Worm (Caenorhabditis elegans): ENCODE measurements around the gene fbxa-196.

Gene fbxa-196

DNA sequence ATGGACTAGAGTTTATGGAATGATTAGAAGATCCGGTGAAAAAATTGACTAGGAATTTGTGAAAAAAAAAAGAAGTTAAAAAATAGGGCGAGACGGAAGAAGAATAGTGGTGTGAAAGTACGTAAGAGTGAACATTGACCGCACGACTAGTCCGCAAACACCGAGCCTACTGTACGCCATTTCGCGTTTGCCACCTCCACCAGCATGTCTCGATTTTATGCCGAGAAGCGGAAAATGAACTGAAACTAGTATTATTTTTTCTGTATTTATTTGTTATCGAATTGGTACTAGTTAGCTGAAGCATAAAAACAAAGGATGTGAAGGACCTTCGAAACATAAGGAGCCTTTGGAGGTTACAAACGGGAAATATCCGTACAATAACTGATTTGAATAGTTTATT lies 21.0 kb upstream of the fbxa-196 start (continued):
- peak; percentile 25 for TF ChIP-seq lin-54 (GFP tag; optimal IDR thresholded peaks at IDR 0.05)
- TF ChIP-seq lsl-1 (GFP tag; optimal IDR thresholded peaks at IDR 0.05), result peak; percentile 53
- TF ChIP-seq B0019.2 (GFP tag; conservative IDR thresholded peaks at IDR 0.05), result no peak
- TF ChIP-seq ZK185.1 (tag; optimal IDR thresholded peaks at IDR 0.05; ENCODE audit: poor library complexity, severe bottlenecking), result peak; percentile 19
- peak; percentile 37; the same call in 1 of the 2 replicates for TF ChIP-seq ztf-6 (GFP tag; IDR thresholded peaks at IDR 0.05)
- no peak for TF ChIP-seq gei-17 (GFP tag; optimal IDR thresholded peaks at IDR 0.05)
- TF ChIP-seq K12H6.12 (tag; optimal IDR thresholded peaks at IDR 0.05), result no peak
- TF ChIP-seq madf-10 (tag; optimal IDR thresholded peaks at IDR 0.05), result no peak
- TF ChIP-seq Y56A3A.18 (GFP tag; IDR thresholded peaks at IDR 0.05), result no peak
- TF ChIP-seq aptf-3 (GFP tag; IDR thresholded peaks at IDR 0.05), result no peak
- no peak for TF ChIP-seq rcor-1 (GFP tag; IDR thresholded peaks at IDR 0.05)
- no peak for TF ChIP-seq lsy-27 (tag; optimal IDR thresholded peaks at IDR 0.05; ENCODE audit: borderline replicate concordance, insufficient read depth)
- TF ChIP-seq F49E8.2 (tag; optimal IDR thresholded peaks at IDR 0.05; ENCODE audit: insufficient read depth), result no peak
- no peak for TF ChIP-seq nfya-2 (GFP tag; IDR thresholded peaks at IDR 0.05)
- no peak for TF ChIP-seq lin-35 (GFP tag; optimal IDR thresholded peaks at IDR 0.05)
- no peak for TF ChIP-seq ztf-25 (GFP tag; IDR thresholded peaks at IDR 0.05)
- no peak for TF ChIP-seq ceh-79 (tag; optimal IDR thresholded peaks at IDR 0.05)
- TF ChIP-seq ztf-22 (GFP tag; optimal IDR thresholded peaks at IDR 0.05), result no peak
- TF ChIP-seq T26A5.8 (tag; optimal IDR thresholded peaks at IDR 0.05), result no peak
- TF ChIP-seq F10E7.11 (tag; optimal IDR thresholded peaks at IDR 0.05), result no peak
- TF ChIP-seq B0336.3 (GFP tag; IDR thresholded peaks at IDR 0.05), result no peak
- TF ChIP-seq F33H1.4 (GFP tag; IDR thresholded peaks at IDR 0.05), result peak; percentile 37; the same call in 1 of the 2 replicates
- no peak for TF ChIP-seq atf-7 (tag; optimal IDR thresholded peaks at IDR 0.05)
- 0 out of 2 replicates have a peak, but pooled peaks have one; percentile 10 for TF ChIP-seq dox-1 (GFP tag; IDR thresholded peaks at IDR 0.05)
- 0 out of 2 replicates have a peak, but pooled peaks have one; percentile 27 for TF ChIP-seq Y53G8AR.9 (GFP tag; conservative IDR thresholded peaks at IDR 0.05)
- peak; percentile 37; the same call in 1 of the 2 replicates for TF ChIP-seq K11D2.4 (GFP tag; IDR thresholded peaks at IDR 0.05)
- peak; percentile 24; the same call in 1 of the 2 replicates for TF ChIP-seq ekl-4 (GFP tag; IDR thresholded peaks at IDR 0.05)
- TF ChIP-seq snpc-4 (GFP tag; optimal IDR thresholded peaks at IDR 0.05), result no peak
- TF ChIP-seq snpc-4 (tag; optimal IDR thresholded peaks at IDR 0.05), result peak in 1 of 4 experiments; percentile 5
- TF ChIP-seq efl-1 (GFP tag; optimal IDR thresholded peaks at IDR 0.05), result no peak
- TF ChIP-seq F23B12.7 (tag; optimal IDR thresholded peaks at IDR 0.05; ENCODE audit: insufficient read depth), result no peak
- no peak for TF ChIP-seq snpc-1.3 (tag; optimal IDR thresholded peaks at IDR 0.05; ENCODE audit: insufficient read depth)
- TF ChIP-seq ama-1 (optimal IDR thresholded peaks at IDR 0.05), result peak; percentile 5
- TF ChIP-seq ama-1 (GFP tag; optimal IDR thresholded peaks at IDR 0.05), result no peak
- no peak for TF ChIP-seq cebp-1 (GFP tag; IDR thresholded peaks at IDR 0.05)
- peak; percentile 27 for TF ChIP-seq cebp-1 (tag; optimal IDR thresholded peaks at IDR 0.05)
- no peak for TF ChIP-seq unc-130 (GFP tag; optimal IDR thresholded peaks at IDR 0.05)
- no peak for TF ChIP-seq C17E4.6 (GFP tag; IDR thresholded peaks at IDR 0.05)
- no peak for TF ChIP-seq pha-4 (tag; optimal IDR thresholded peaks at IDR 0.05)
- TF ChIP-seq athp-1 (tag; optimal IDR thresholded peaks at IDR 0.05), result no peak
- TF ChIP-seq nhr-80 (tag; optimal IDR thresholded peaks at IDR 0.05), result peak; percentile 16
- peak; percentile 52; the same call in 1 of the 2 replicates for TF ChIP-seq madf-6 (GFP tag; IDR thresholded peaks at IDR 0.05)
- peak; percentile 13; the same call in 1 of the 2 replicates for TF ChIP-seq D2030.7 (GFP tag; IDR thresholded peaks at IDR 0.05)

Measured in whole organism, young adult.